Worm (Caenorhabditis elegans): ENCODE results near the gene Y48A6C.8.

Gene Y48A6C.8

ce11 chrIII:11127528-11127927 lies at the start of gene Y48A6C.8:
Gene Y48A6C.8 (minus strand): TSS chrIII:11127628.
- no peak for TF ChIP-seq ceh-36 (tag; optimal IDR thresholded peaks at IDR 0.05)
- TF ChIP-seq tbx-37 (GFP tag; conservative IDR thresholded peaks at IDR 0.05), result no peak
- TF ChIP-seq B0310.2 (tag; optimal IDR thresholded peaks at IDR 0.05), result no peak
- no peak for TF ChIP-seq ceh-13 (GFP tag; optimal IDR thresholded peaks at IDR 0.05)
- TF ChIP-seq F13C5.2 (tag; optimal IDR thresholded peaks at IDR 0.05), result no peak
- no peak for TF ChIP-seq tra-4 (tag; optimal IDR thresholded peaks at IDR 0.05)
- no peak for TF ChIP-seq sea-1 (GFP tag; conservative IDR thresholded peaks at IDR 0.05)
- no peak for TF ChIP-seq aly-1 (tag; optimal IDR thresholded peaks at IDR 0.05)
- no peak for TF ChIP-seq ets-7 (tag; optimal IDR thresholded peaks at IDR 0.05)
- TF ChIP-seq hmbx-1 (tag; optimal IDR thresholded peaks at IDR 0.05), result no peak
- TF ChIP-seq ama-1 (optimal IDR thresholded peaks at IDR 0.05), result no peak
- TF ChIP-seq pes-1 (GFP tag; IDR thresholded peaks at IDR 0.05), result no peak
- no peak for TF ChIP-seq hmg-4 (GFP tag; optimal IDR thresholded peaks at IDR 0.05)
- TF ChIP-seq hnd-1 (tag; optimal IDR thresholded peaks at IDR 0.05), result no peak
- TF ChIP-seq tbx-11 (GFP tag; IDR thresholded peaks at IDR 0.05), result no peak
- no peak for TF ChIP-seq flt-1 (GFP tag; IDR thresholded peaks at IDR 0.05)

- no peak for TF ChIP-seq ets-7 (tag; optimal IDR thresholded peaks at IDR 0.05)
- no peak for TF ChIP-seq B0310.2 (tag; optimal IDR thresholded peaks at IDR 0.05)
- TF ChIP-seq tbx-11 (GFP tag; IDR thresholded peaks at IDR 0.05), result no peak
- TF ChIP-seq ama-1 (optimal IDR thresholded peaks at IDR 0.05), result no peak
- no peak for TF ChIP-seq hmg-4 (GFP tag; optimal IDR thresholded peaks at IDR 0.05)
- TF ChIP-seq scrt-1 (GFP tag; IDR thresholded peaks at IDR 0.05), result no peak
- TF ChIP-seq ceh-13 (GFP tag; optimal IDR thresholded peaks at IDR 0.05), result no peak
Observed at ce11 chrIII:11175642-11176217, 48.3 kb upstream of the Y48A6C.8 start.

- TF ChIP-seq aly-1 (tag; optimal IDR thresholded peaks at IDR 0.05), result no peak
- no peak for TF ChIP-seq F13C5.2 (tag; optimal IDR thresholded peaks at IDR 0.05)
- TF ChIP-seq hmbx-1 (tag; optimal IDR thresholded peaks at IDR 0.05), result no peak
- TF ChIP-seq sea-1 (GFP tag; conservative IDR thresholded peaks at IDR 0.05), result no peak
- no peak for TF ChIP-seq ceh-36 (tag; optimal IDR thresholded peaks at IDR 0.05)
- no peak for TF ChIP-seq hmg-4 (GFP tag; optimal IDR thresholded peaks at IDR 0.05)
- TF ChIP-seq flt-1 (GFP tag; IDR thresholded peaks at IDR 0.05), result no peak
- TF ChIP-seq ets-7 (tag; optimal IDR thresholded peaks at IDR 0.05), result no peak
- no peak for TF ChIP-seq tbx-11 (GFP tag; IDR thresholded peaks at IDR 0.05)
- TF ChIP-seq scrt-1 (GFP tag; IDR thresholded peaks at IDR 0.05), result no peak
- TF ChIP-seq tbx-37 (GFP tag; conservative IDR thresholded peaks at IDR 0.05), result no peak
- no peak for TF ChIP-seq pes-1 (GFP tag; IDR thresholded peaks at IDR 0.05)
- no peak for TF ChIP-seq ceh-13 (GFP tag; optimal IDR thresholded peaks at IDR 0.05)
- no peak for TF ChIP-seq ama-1 (optimal IDR thresholded peaks at IDR 0.05)
- TF ChIP-seq hnd-1 (tag; optimal IDR thresholded peaks at IDR 0.05), result no peak
- no peak for TF ChIP-seq tra-4 (tag; optimal IDR thresholded peaks at IDR 0.05)
- no peak for TF ChIP-seq B0310.2 (tag; optimal IDR thresholded peaks at IDR 0.05)
Observed at ce11 chrIII:11172232-11172713, 44.8 kb upstream of the Y48A6C.8 start.

- TF ChIP-seq ama-1 (optimal IDR thresholded peaks at IDR 0.05) (no peak), sea-1 (GFP tag; conservative IDR thresholded peaks at IDR 0.05) (no peak), hmbx-1 (tag; optimal IDR thresholded peaks at IDR 0.05) (no peak), flt-1 (GFP tag; IDR thresholded peaks at IDR 0.05) (no peak), scrt-1 (GFP tag; IDR thresholded peaks at IDR 0.05) (no peak), ceh-13 (GFP tag; optimal IDR thresholded peaks at IDR 0.05) (no peak), pes-1 (GFP tag; IDR thresholded peaks at IDR 0.05) (no peak), ceh-36 (tag; optimal IDR thresholded peaks at IDR 0.05) (no peak), tbx-37 (GFP tag; conservative IDR thresholded peaks at IDR 0.05) (no peak), ets-7 (tag; optimal IDR thresholded peaks at IDR 0.05) (no peak), B0310.2 (tag; optimal IDR thresholded peaks at IDR 0.05) (no peak), tbx-11 (GFP tag; IDR thresholded peaks at IDR 0.05) (no peak), tra-4 (tag; optimal IDR thresholded peaks at IDR 0.05) (no peak), aly-1 (tag; optimal IDR thresholded peaks at IDR 0.05) (no peak), F13C5.2 (tag; optimal IDR thresholded peaks at IDR 0.05) (no peak), hnd-1 (tag; optimal IDR thresholded peaks at IDR 0.05) (no peak), hmg-4 (GFP tag; optimal IDR thresholded peaks at IDR 0.05) (no peak)
Observed at ce11 chrIII:11170509-11170908, 43.1 kb upstream of the Y48A6C.8 start.

- TF ChIP-seq sea-1 (GFP tag; conservative IDR thresholded peaks at IDR 0.05) (no peak), hnd-1 (tag; optimal IDR thresholded peaks at IDR 0.05) (no peak), F13C5.2 (tag; optimal IDR thresholded peaks at IDR 0.05) (no peak), tra-4 (tag; optimal IDR thresholded peaks at IDR 0.05) (no peak), hmbx-1 (tag; optimal IDR thresholded peaks at IDR 0.05) (no peak), tbx-37 (GFP tag; conservative IDR thresholded peaks at IDR 0.05) (no peak), pes-1 (GFP tag; IDR thresholded peaks at IDR 0.05) (no peak)
Observed at ce11 chrIII:11169680-11170079, 42.3 kb upstream of the Y48A6C.8 start.

ce11 chrIII:11157916-11158315 lies 30.5 kb upstream of the Y48A6C.8 start:
- TF ChIP-seq hnd-1 (tag; optimal IDR thresholded peaks at IDR 0.05), result no peak
- no peak for TF ChIP-seq B0310.2 (tag; optimal IDR thresholded peaks at IDR 0.05)
- no peak for TF ChIP-seq ama-1 (optimal IDR thresholded peaks at IDR 0.05)

- TF ChIP-seq aly-1 (tag; optimal IDR thresholded peaks at IDR 0.05) (no peak), flt-1 (GFP tag; IDR thresholded peaks at IDR 0.05) (no peak), ets-7 (tag; optimal IDR thresholded peaks at IDR 0.05) (no peak), tbx-37 (GFP tag; conservative IDR thresholded peaks at IDR 0.05) (no peak), hmg-4 (GFP tag; optimal IDR thresholded peaks at IDR 0.05) (no peak), F13C5.2 (tag; optimal IDR thresholded peaks at IDR 0.05) (no peak), sea-1 (GFP tag; conservative IDR thresholded peaks at IDR 0.05) (no peak), pes-1 (GFP tag; IDR thresholded peaks at IDR 0.05) (no peak), B0310.2 (tag; optimal IDR thresholded peaks at IDR 0.05) (no peak), ceh-13 (GFP tag; optimal IDR thresholded peaks at IDR 0.05) (no peak), ceh-36 (tag; optimal IDR thresholded peaks at IDR 0.05) (no peak), hnd-1 (tag; optimal IDR thresholded peaks at IDR 0.05) (no peak), tbx-11 (GFP tag; IDR thresholded peaks at IDR 0.05) (no peak), tra-4 (tag; optimal IDR thresholded peaks at IDR 0.05) (no peak), ama-1 (optimal IDR thresholded peaks at IDR 0.05) (no peak), hmbx-1 (tag; optimal IDR thresholded peaks at IDR 0.05) (no peak), scrt-1 (GFP tag; IDR thresholded peaks at IDR 0.05) (no peak)
Observed at ce11 chrIII:11157099-11157498, 29.7 kb upstream of the Y48A6C.8 start, which contains the start of gene Y47D3A.31. Gene Y47D3A.31 (minus strand): TSS chrIII:11157199.
